Fruit fly (Drosophila melanogaster) whole organism: Measurements from ENCODE around the gene Ten-a.

Experiments
- CG8478 ChIP-seq: fragments of >200 bp; optimal IDR thresholded peaks from 2 replicates; lab custom pipeline; 2018; ENCODE audit warnings: inconsistent platforms
- Dll ChIP-seq: fragments of >200 bp; optimal IDR thresholded peaks from 2 replicates; lab custom pipeline; 2017
- EcR ChIP-seq, 2 experiments: fragments of >200 bp; optimal IDR thresholded peaks; 2 replicates each; lab custom pipeline; 2017; ENCODE audit warnings: missing biosample characterization in 2 of 2, missing genetic modification characterization in 2 of 2, missing genetic modification reagents in 2 of 2
- pan ChIP-seq: fragments of >200 bp; optimal IDR thresholded peaks from 2 replicates; lab custom pipeline; 2017
- psq ChIP-seq: fragments of >200 bp; optimal IDR thresholded peaks from 2 replicates; lab custom pipeline; 2017
- usp ChIP-seq: fragments of >200 bp; optimal IDR thresholded peaks from 2 replicates; lab custom pipeline; 2017; ENCODE audit warnings: missing biosample characterization, missing genetic modification characterization, mixed read lengths

dm6 chrX:12202751-12203150 lies 159.3 kb downstream of the Ten-a start:
- no peak for TF ChIP-seq EcR (GFP tag; optimal IDR thresholded peaks at IDR 0.05; lab: Kevin White, UChicago)
- TF ChIP-seq CG8478 (lab: Kevin White, UChicago), result no peak
- TF ChIP-seq usp (GFP tag; lab: Kevin White, UChicago), result no peak
- TF ChIP-seq psq (lab: Kevin White, UChicago), result no peak
- TF ChIP-seq Dll, result no peak
- no peak for TF ChIP-seq pan (lab: Kevin White, UChicago)
